Worm (Caenorhabditis elegans): ENCODE results near the gene otpl-7.

ce11 chrV:8545531-8546224 lies 24.4 kb downstream of the otpl-7 start, which contains the start of the genes slc-17.8 and asns-1:
- TF ChIP-seq nhr-28 (tag; optimal IDR thresholded peaks at IDR 0.05) (no peak), mab-5 (tag; optimal IDR thresholded peaks at IDR 0.05) (no peak), nhr-237 (tag; optimal IDR thresholded peaks at IDR 0.05) (no peak)

Data from whole organism, mixed stage, embryonic.